Fruit fly (Drosophila melanogaster): Measurements from ENCODE around the gene RpL13.
A peak's percentile ranks its signal among the peaks of the same experiment; 100 is the strongest.

Gene RpL13

dm6 chr2L:9966983-9967737 is at the start of gene RpL13, which contains the start of gene Dref:
Gene RpL13, plus strand, starts transcription at chr2L:9967313.
Gene Dref, minus strand, starts transcription at chr2L:9967229.
- TF ChIP-seq ovo (GFP tag; optimal IDR thresholded peaks at IDR 0.05) = peak; percentile 92
- peak; percentile 89 for TF ChIP-seq Crg-1 (GFP tag; optimal IDR thresholded peaks at IDR 0.05)
- peak; percentile 96 for TF ChIP-seq Mnt (GFP tag; optimal IDR thresholded peaks at IDR 0.05)
- peak; percentile 99 for TF ChIP-seq CG14711 (tag; optimal IDR thresholded peaks at IDR 0.05)
- TF ChIP-seq CG1620 (GFP tag; optimal IDR thresholded peaks at IDR 0.05) = peak; percentile 84
- TF ChIP-seq CG7101 (tag; optimal IDR thresholded peaks at IDR 0.05) = peak; percentile 95
- no peak for TF ChIP-seq cnc (optimal IDR thresholded peaks at IDR 0.05)
- TF ChIP-seq Hr96 (GFP tag; optimal IDR thresholded peaks at IDR 0.05) = peak; percentile 96
- peak; percentile 92 for TF ChIP-seq toe (GFP tag; optimal IDR thresholded peaks at IDR 0.05)
- TF ChIP-seq CG33017 (tag; optimal IDR thresholded peaks at IDR 0.05) = peak; percentile 91
- peak; percentile 79 for TF ChIP-seq tj (GFP tag; optimal IDR thresholded peaks at IDR 0.05)
- peak; percentile 97 for TF ChIP-seq CG11617 (GFP tag; optimal IDR thresholded peaks at IDR 0.05)
- peak; percentile 76 for TF ChIP-seq Clk (GFP tag; optimal IDR thresholded peaks at IDR 0.05)
- no peak for TF ChIP-seq kay (GFP tag; ENCODE audit: borderline replicate concordance)
- TF ChIP-seq CG12768 (GFP tag; optimal IDR thresholded peaks at IDR 0.05) = peak; percentile 94
- peak; percentile 80 for TF ChIP-seq cic (GFP tag; optimal IDR thresholded peaks at IDR 0.05)
- peak; percentile 94 for TF ChIP-seq bab1 (GFP tag; optimal IDR thresholded peaks at IDR 0.05)
- no peak for TF ChIP-seq CG5204 (GFP tag; optimal IDR thresholded peaks at IDR 0.05)
- peak; percentile 82 for TF ChIP-seq pad (GFP tag; optimal IDR thresholded peaks at IDR 0.05)
- peak; percentile 93 for TF ChIP-seq CG7045 (GFP tag; optimal IDR thresholded peaks at IDR 0.05)

dm6 chr2L:9918020-9918959 is 48.8 kb upstream of the RpL13 start, which contains the start of the genes CG5885 and CG4598:
Gene CG5885, minus strand, starts transcription at chr2L:9918330.
Gene CG4598, plus strand, starts transcription at chr2L:9918618.
- peak; percentile 68 for TF ChIP-seq CG7045 (GFP tag; optimal IDR thresholded peaks at IDR 0.05)
- peak; percentile 63 for TF ChIP-seq CG5204 (GFP tag; optimal IDR thresholded peaks at IDR 0.05)
- peak; percentile 42 for TF ChIP-seq CG14711 (tag; optimal IDR thresholded peaks at IDR 0.05)
- peak; percentile 33 for TF ChIP-seq cic (GFP tag; optimal IDR thresholded peaks at IDR 0.05)
- peak; percentile 60 for TF ChIP-seq CG1620 (GFP tag; optimal IDR thresholded peaks at IDR 0.05)
- TF ChIP-seq tj (GFP tag; optimal IDR thresholded peaks at IDR 0.05) = peak; percentile 46
- no peak for TF ChIP-seq cnc (optimal IDR thresholded peaks at IDR 0.05)
- no peak for TF ChIP-seq ovo (GFP tag; optimal IDR thresholded peaks at IDR 0.05)
- peak; percentile 23 for TF ChIP-seq pad (GFP tag; optimal IDR thresholded peaks at IDR 0.05)
- no peak for TF ChIP-seq kay (GFP tag; ENCODE audit: borderline replicate concordance)
- peak; percentile 79 for TF ChIP-seq CG11617 (GFP tag; optimal IDR thresholded peaks at IDR 0.05)
- peak; percentile 70 for TF ChIP-seq CG7101 (tag; optimal IDR thresholded peaks at IDR 0.05)
- peak; percentile 77 for TF ChIP-seq CG33017 (tag; optimal IDR thresholded peaks at IDR 0.05)
- peak; percentile 77 for TF ChIP-seq CG12768 (GFP tag; optimal IDR thresholded peaks at IDR 0.05)
- TF ChIP-seq Hr96 (GFP tag; optimal IDR thresholded peaks at IDR 0.05) = peak; percentile 62
- peak; percentile 34 for TF ChIP-seq Crg-1 (GFP tag; optimal IDR thresholded peaks at IDR 0.05)
- TF ChIP-seq Clk (GFP tag; optimal IDR thresholded peaks at IDR 0.05) = peak; percentile 23
- TF ChIP-seq Mnt (GFP tag; optimal IDR thresholded peaks at IDR 0.05) = peak; percentile 18
- peak; percentile 45 for TF ChIP-seq bab1 (GFP tag; optimal IDR thresholded peaks at IDR 0.05)
- peak; percentile 76 for TF ChIP-seq toe (GFP tag; optimal IDR thresholded peaks at IDR 0.05)

dm6 chr2L:9919218-9919617 is 47.9 kb upstream of the RpL13 start:
- TF ChIP-seq CG14711 (tag; optimal IDR thresholded peaks at IDR 0.05) (no peak), CG7101 (tag; optimal IDR thresholded peaks at IDR 0.05) (no peak), Mnt (GFP tag; optimal IDR thresholded peaks at IDR 0.05) (no peak), CG1620 (GFP tag; optimal IDR thresholded peaks at IDR 0.05) (no peak), Crg-1 (GFP tag; optimal IDR thresholded peaks at IDR 0.05) (no peak), CG5204 (GFP tag; optimal IDR thresholded peaks at IDR 0.05) (no peak), kay (GFP tag; ENCODE audit: borderline replicate concordance) (no peak), pad (GFP tag; optimal IDR thresholded peaks at IDR 0.05) (no peak), CG33017 (tag; optimal IDR thresholded peaks at IDR 0.05) (no peak), CG12768 (GFP tag; optimal IDR thresholded peaks at IDR 0.05) (no peak)

- no peak for TF ChIP-seq CG33017 (tag; optimal IDR thresholded peaks at IDR 0.05)
These were observed 47.2 kb upstream of the RpL13 start, which contains the start of gene CG4594 for dm6 chr2L:9919949-9920348. Gene CG4594, plus strand, starts transcription at chr2L:9920160.

dm6 chr2L:9921401-9921800 is 45.7 kb upstream of the RpL13 start, which contains the start of gene CG4592:
Gene CG4592, plus strand, starts transcription at chr2L:9921633.
- TF ChIP-seq toe (GFP tag; optimal IDR thresholded peaks at IDR 0.05) (peak; percentile 67), CG5204 (GFP tag; optimal IDR thresholded peaks at IDR 0.05) (peak; percentile 40), ovo (GFP tag; optimal IDR thresholded peaks at IDR 0.05) (no peak), CG11617 (GFP tag; optimal IDR thresholded peaks at IDR 0.05) (peak; percentile 79), CG33017 (tag; optimal IDR thresholded peaks at IDR 0.05) (peak; percentile 72), CG7101 (tag; optimal IDR thresholded peaks at IDR 0.05) (peak; percentile 78), cic (GFP tag; optimal IDR thresholded peaks at IDR 0.05) (peak; percentile 24), Clk (GFP tag; optimal IDR thresholded peaks at IDR 0.05) (no peak), CG14711 (tag; optimal IDR thresholded peaks at IDR 0.05) (peak; percentile 66), CG1620 (GFP tag; optimal IDR thresholded peaks at IDR 0.05) (peak; percentile 12), pad (GFP tag; optimal IDR thresholded peaks at IDR 0.05) (peak; percentile 25), bab1 (GFP tag; optimal IDR thresholded peaks at IDR 0.05) (peak; percentile 85), CG12768 (GFP tag; optimal IDR thresholded peaks at IDR 0.05) (peak; percentile 82), tj (GFP tag; optimal IDR thresholded peaks at IDR 0.05) (peak; percentile 56), CG7045 (GFP tag; optimal IDR thresholded peaks at IDR 0.05) (peak; percentile 72), cnc (optimal IDR thresholded peaks at IDR 0.05) (no peak), kay (GFP tag; ENCODE audit: borderline replicate concordance) (peak; percentile 88), Hr96 (GFP tag; optimal IDR thresholded peaks at IDR 0.05) (peak; percentile 69), Mnt (GFP tag; optimal IDR thresholded peaks at IDR 0.05) (peak; percentile 51), Crg-1 (GFP tag; optimal IDR thresholded peaks at IDR 0.05) (no peak)

Data from whole organism, adult.